Fruit fly (Drosophila melanogaster) whole organism, prepupa: ENCODE data around the gene ninaE.

Experiments
- Blimp-1 ChIP-seq: fragments of 200-800 bp; sonication (Bioruptor generic); optimal IDR thresholded peaks from 3 replicates; lab custom pipeline; 2017; ENCODE audit warnings: missing biosample characterization, missing genetic modification characterization, mild to moderate bottlenecking, moderate library complexity, missing genetic modification reagents
- CG10631 ChIP-seq: fragments of 200-800 bp; sonication (Bioruptor generic); optimal IDR thresholded peaks from 2 replicates; lab custom pipeline; 2016; ENCODE audit warnings: missing biosample characterization, missing genetic modification characterization
- CG10669 ChIP-seq: fragments of 200-800 bp; sonication (Bioruptor generic); optimal IDR thresholded peaks from 3 replicates; lab custom pipeline; 2018; ENCODE audit warnings: missing biosample characterization, mild to moderate bottlenecking, missing genetic modification characterization, moderate library complexity
- CG11294 ChIP-seq: fragments of 200-800 bp; sonication (Bioruptor generic); IDR thresholded peaks from 2 replicates; pipeline ENCODE4 v1.3.6; 2022; ENCODE audit warnings: missing biosample characterization, missing genetic modification characterization
- CG11762 ChIP-seq: fragments of 200-800 bp; sonication (Bioruptor generic); optimal IDR thresholded peaks from 3 replicates; lab custom pipeline; 2016; ENCODE audit warnings: missing biosample characterization, missing genetic modification characterization; ENCODE audit not compliant: insufficient read depth
- CG15336 ChIP-seq: fragments of 200-800 bp; sonication (Bioruptor generic); IDR thresholded peaks from 2 replicates; pipeline ENCODE4 v1.3.6; 2022; ENCODE audit warnings: missing biosample characterization, missing genetic modification characterization
- CG16779 ChIP-seq: fragments of 200-800 bp; sonication (Bioruptor generic); optimal IDR thresholded peaks from 3 replicates; lab custom pipeline; 2017; ENCODE audit warnings: missing biosample characterization, mild to moderate bottlenecking, missing genetic modification characterization
- CG3032 ChIP-seq: fragments of 200-800 bp; optimal IDR thresholded peaks from 2 replicates; lab custom pipeline; 2019; ENCODE audit warnings: missing biosample characterization, mild to moderate bottlenecking, missing genetic modification characterization, moderate library complexity
- CG31627 ChIP-seq: fragments of 200-800 bp; sonication (Bioruptor generic); optimal IDR thresholded peaks from 3 replicates; lab custom pipeline; 2016; ENCODE audit warnings: missing biosample characterization, missing genetic modification characterization
- CG32006 ChIP-seq: fragments of 200-800 bp; sonication (Bioruptor generic); optimal IDR thresholded peaks from 3 replicates; lab custom pipeline; 2017; ENCODE audit warnings: missing biosample characterization, mild to moderate bottlenecking, missing genetic modification characterization
- CG34406 ChIP-seq: fragments of 200-800 bp; sonication (Bioruptor generic); optimal IDR thresholded peaks from 3 replicates; lab custom pipeline; 2016; ENCODE audit warnings: missing biosample characterization, missing genetic modification characterization
- CG4318 ChIP-seq: fragments of 200-800 bp; sonication (Bioruptor generic); optimal IDR thresholded peaks from 3 replicates; lab custom pipeline; 2017; ENCODE audit warnings: missing biosample characterization, mild to moderate bottlenecking, missing genetic modification characterization
- CG6163 ChIP-seq: fragments of 200-800 bp; sonication (Bioruptor generic); IDR thresholded peaks from 3 replicates; pipeline ENCODE4 v1.3.6; 2022; ENCODE audit warnings: missing biosample characterization, missing genetic modification characterization
- CG6276 ChIP-seq: fragments of 200-800 bp; sonication (Bioruptor generic); optimal IDR thresholded peaks from 2 replicates; lab custom pipeline; 2017; ENCODE audit warnings: missing biosample characterization, mild to moderate bottlenecking, missing genetic modification characterization
- CG6792 ChIP-seq: fragments of 200-800 bp; sonication (Bioruptor generic); optimal IDR thresholded peaks from 3 replicates; lab custom pipeline; 2016; ENCODE audit warnings: missing biosample characterization, missing genetic modification characterization
- CG6808 ChIP-seq: fragments of 200-800 bp; sonication (Bioruptor generic); optimal IDR thresholded peaks from 3 replicates; lab custom pipeline; 2017; ENCODE audit warnings: missing biosample characterization, missing genetic modification characterization, mild to moderate bottlenecking, moderate library complexity, missing genetic modification reagents
- CG6854 ChIP-seq: fragments of 200-800 bp; sonication (Bioruptor generic); optimal IDR thresholded peaks from 2 replicates; lab custom pipeline; 2017; ENCODE audit warnings: missing biosample characterization, mild to moderate bottlenecking, missing genetic modification characterization
- CG7368 ChIP-seq: fragments of 200-800 bp; sonication (Bioruptor generic); optimal IDR thresholded peaks from 3 replicates; lab custom pipeline; 2016; ENCODE audit warnings: missing biosample characterization, missing genetic modification characterization
- CG8119 ChIP-seq: fragments of 200-800 bp; sonication (Bioruptor generic); IDR thresholded peaks from 3 replicates; pipeline ENCODE4 v1.3.6; 2022; ENCODE audit warnings: missing biosample characterization, missing genetic modification characterization
- CG8319 ChIP-seq: fragments of 200-800 bp; sonication (Bioruptor generic); optimal IDR thresholded peaks from 3 replicates; lab custom pipeline; 2016; ENCODE audit warnings: missing biosample characterization, missing genetic modification characterization
- CG8632 ChIP-seq: fragments of 200-800 bp; sonication (Bioruptor generic); optimal IDR thresholded peaks from 3 replicates; lab custom pipeline; 2016; ENCODE audit warnings: missing biosample characterization, missing genetic modification characterization
- Eip78C ChIP-seq: fragments of 200-800 bp; sonication (Bioruptor generic); peaks from one replicate; lab custom pipeline; 2016; ENCODE audit warnings: missing biosample characterization, missing genetic modification characterization
- Gug ChIP-seq: fragments of 200-800 bp; sonication (Bioruptor generic); IDR thresholded peaks from 2 replicates; pipeline ENCODE4 v1.3.6; 2022; ENCODE audit warnings: missing biosample characterization, missing genetic modification characterization
- Hr38 ChIP-seq: sonication (Bioruptor generic); optimal IDR thresholded peaks from 2 replicates; lab custom pipeline; 2016; ENCODE audit warnings: missing biosample characterization, missing genetic modification characterization
- Hr4 ChIP-seq: fragments of 200-800 bp; sonication (Bioruptor generic); optimal IDR thresholded peaks from 3 replicates; lab custom pipeline; 2016; ENCODE audit warnings: missing biosample characterization, missing genetic modification characterization
- Met ChIP-seq: fragments of 200-800 bp; sonication (Bioruptor generic); optimal IDR thresholded peaks from 3 replicates; lab custom pipeline; 2016; ENCODE audit warnings: missing biosample characterization, missing genetic modification characterization
- Sox102F ChIP-seq: fragments of 200-800 bp; sonication (Bioruptor generic); optimal IDR thresholded peaks from 2 replicates; lab custom pipeline; 2016; ENCODE audit warnings: missing biosample characterization, mild to moderate bottlenecking, missing genetic modification characterization
- Sox14 ChIP-seq: fragments of 200-800 bp; sonication (Bioruptor generic); optimal IDR thresholded peaks from 3 replicates; lab custom pipeline; 2016; ENCODE audit warnings: missing biosample characterization, missing genetic modification characterization
- Sox15 ChIP-seq: fragments of 200-800 bp; sonication (Bioruptor generic); optimal IDR thresholded peaks from 3 replicates; lab custom pipeline; 2016; ENCODE audit warnings: missing biosample characterization, missing genetic modification characterization
- achi ChIP-seq: fragments of 200-800 bp; sonication (Bioruptor generic); optimal IDR thresholded peaks from 3 replicates; lab custom pipeline; 2016; ENCODE audit warnings: missing biosample characterization, missing genetic modification characterization
- acj6 ChIP-seq: fragments of 200-800 bp; sonication (Bioruptor generic); optimal IDR thresholded peaks from 3 replicates; lab custom pipeline; 2016; ENCODE audit warnings: missing biosample characterization, missing genetic modification characterization
- cyc ChIP-seq: fragments of 200-800 bp; sonication (Bioruptor generic); optimal IDR thresholded peaks from 3 replicates; lab custom pipeline; 2016; ENCODE audit warnings: missing biosample characterization, missing genetic modification characterization
- dac ChIP-seq: fragments of 200-800 bp; sonication (Bioruptor generic); optimal IDR thresholded peaks from 2 replicates; lab custom pipeline; 2017; ENCODE audit warnings: missing biosample characterization, mild to moderate bottlenecking, missing genetic modification characterization
- eg ChIP-seq: fragments of 200-800 bp; sonication (Bioruptor generic); IDR thresholded peaks from 3 replicates; pipeline ENCODE4 v1.3.6; 2022; ENCODE audit warnings: missing biosample characterization, missing genetic modification characterization
- esn ChIP-seq: fragments of 200-800 bp; sonication (Bioruptor generic); optimal IDR thresholded peaks from 2 replicates; lab custom pipeline; 2016; ENCODE audit warnings: missing biosample characterization, mild to moderate bottlenecking, missing genetic modification characterization, moderate library complexity
- fd59A ChIP-seq: fragments of 200-800 bp; sonication (Bioruptor generic); optimal IDR thresholded peaks from 2 replicates; lab custom pipeline; 2017; ENCODE audit warnings: missing biosample characterization, mild to moderate bottlenecking, missing genetic modification characterization, missing genetic modification reagents
- fkh ChIP-seq: fragments of 200-800 bp; sonication (Bioruptor generic); optimal IDR thresholded peaks from 3 replicates; lab custom pipeline; 2017; ENCODE audit warnings: missing biosample characterization, mild to moderate bottlenecking, missing genetic modification characterization, moderate library complexity
- lz ChIP-seq: fragments of 200-800 bp; sonication (Bioruptor generic); optimal IDR thresholded peaks from 3 replicates; lab custom pipeline; 2016; ENCODE audit warnings: missing biosample characterization, missing genetic modification characterization
- net ChIP-seq: fragments of 200-800 bp; sonication (Bioruptor generic); optimal IDR thresholded peaks from 3 replicates; lab custom pipeline; 2016; ENCODE audit warnings: missing biosample characterization, missing genetic modification characterization
- pdm3 ChIP-seq: fragments of 200-800 bp; sonication (Bioruptor generic); optimal IDR thresholded peaks from 3 replicates; lab custom pipeline; 2016; ENCODE audit warnings: missing biosample characterization, missing genetic modification characterization
- salr ChIP-seq, 2 experiments: fragments of 200-800 bp; sonication (Bioruptor generic); optimal IDR thresholded peaks; 3 replicates each; lab custom pipeline; 2016 to 2018; ENCODE audit warnings: missing biosample characterization in 2 of 2, missing genetic modification characterization in 2 of 2, mild to moderate bottlenecking in 1 of 2
- spab ChIP-seq: fragments of 200-800 bp; sonication (Bioruptor generic); optimal IDR thresholded peaks from 2 replicates; lab custom pipeline; 2017; ENCODE audit warnings: missing biosample characterization, mild to moderate bottlenecking, missing genetic modification characterization, missing genetic modification reagents
- ss ChIP-seq, 2 experiments: fragments of 200-800 bp; sonication (Bioruptor generic); optimal IDR thresholded peaks; 2 replicates in 1 of 2; 3 replicates in 1 of 2; lab custom pipeline; 2017 to 2018; ENCODE audit warnings: mild to moderate bottlenecking in 2 of 2, missing biosample characterization in 2 of 2, missing genetic modification characterization in 2 of 2, moderate library complexity in 1 of 2
- topi ChIP-seq: fragments of 200-800 bp; sonication (Bioruptor generic); optimal IDR thresholded peaks from 3 replicates; lab custom pipeline; 2016; ENCODE audit warnings: missing biosample characterization, missing genetic modification characterization
- vri ChIP-seq: fragments of 200-800 bp; sonication (Bioruptor generic); optimal IDR thresholded peaks from 3 replicates; lab custom pipeline; 2016; ENCODE audit warnings: missing biosample characterization, mild to moderate bottlenecking, missing genetic modification characterization

ninaE gene

DNA sequence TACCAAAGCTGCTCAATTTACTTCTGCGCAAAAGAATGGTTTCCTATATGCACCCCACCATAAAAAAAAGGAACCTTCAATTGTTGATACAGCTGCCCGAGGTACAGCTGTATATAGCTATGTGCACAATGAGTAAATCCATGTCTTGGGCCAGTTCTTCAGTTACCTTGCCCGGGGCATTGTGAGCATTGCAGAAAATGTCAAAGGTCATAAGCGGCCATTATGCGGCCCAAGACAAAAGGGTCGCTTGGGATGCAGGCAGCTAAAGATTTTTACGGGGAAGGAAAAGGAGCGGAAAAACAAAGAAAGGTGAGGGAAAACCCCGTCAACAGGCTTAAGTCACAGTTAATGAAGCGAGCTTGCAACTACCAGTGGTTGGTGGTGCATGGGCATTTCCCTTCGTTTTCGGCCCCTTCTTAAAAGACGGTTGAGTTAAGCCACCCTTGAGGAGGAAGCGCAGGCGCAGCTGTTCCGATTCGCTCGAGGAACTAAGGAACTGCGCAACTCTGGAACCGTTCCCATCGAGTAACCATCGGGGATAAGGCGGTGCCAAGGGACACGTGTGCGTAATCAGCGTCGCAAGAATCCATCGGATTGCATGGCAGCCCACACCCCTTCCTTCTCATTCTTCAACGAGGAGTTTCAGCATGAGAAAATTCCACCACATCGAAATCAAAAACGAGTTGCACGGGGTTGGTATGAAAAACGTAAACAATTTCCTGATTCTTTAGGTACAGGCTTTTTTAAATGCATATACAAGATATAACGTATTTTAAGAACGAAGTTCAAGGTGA, 43.1 kb upstream of the ninaE start:
- TF ChIP-seq CG7368 (GFP tag; lab: Kevin White, UChicago) (no peak), CG6163 (no peak), Sox14 (no peak), CG15336 (GFP tag; lab: Robert Waterston, UW) (no peak), CG4318 (no peak), CG16779 (no peak), topi (GFP tag; lab: Kevin White, UChicago) (no peak), fkh (GFP tag; lab: Kevin White, UChicago) (no peak), fd59A (no peak), Hr38 (GFP tag; lab: Kevin White, UChicago) (no peak), net (GFP tag; lab: Kevin White, UChicago) (no peak), CG6854 (GFP tag; lab: Kevin White, UChicago) (no peak), CG6808 (no peak), CG8632 (no peak)

DNA sequence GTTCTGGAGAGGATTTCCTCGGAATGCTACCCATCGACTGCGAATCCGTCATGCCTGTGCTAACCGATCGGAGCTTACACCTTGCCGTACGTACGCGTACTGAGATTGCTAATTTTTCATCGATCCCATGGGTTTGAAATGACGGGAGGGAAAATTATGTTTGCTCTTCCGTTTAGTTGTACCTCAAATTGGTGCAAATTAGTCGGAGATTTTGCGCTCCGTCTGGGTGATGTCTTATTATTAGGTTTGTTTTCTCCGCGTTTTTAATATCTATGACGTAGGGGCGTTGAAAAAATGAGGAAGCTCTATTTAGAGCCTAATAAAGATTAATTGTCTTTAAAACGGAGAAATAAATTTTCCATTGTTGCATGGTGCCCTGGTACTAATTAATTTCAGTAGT, 40.5 kb upstream of the ninaE start, which contains the start of gene CG4459:
Gene CG4459 (minus strand): TSS at position 101 of the 400 bp plus-strand sequence.
- TF ChIP-seq CG4318 (no peak), cyc (GFP tag; lab: Kevin White, UChicago) (no peak), salr (GFP tag; optimal IDR thresholded peaks at IDR 0.05; lab: Kevin White, UChicago) (no peak), CG10669 (GFP tag; lab: Kevin White, UChicago) (no peak), CG31627 (GFP tag; lab: Kevin White, UChicago) (no peak), topi (GFP tag; lab: Kevin White, UChicago) (no peak), CG11762 (GFP tag; lab: Kevin White, UChicago) (no peak), lz (GFP tag; lab: Kevin White, UChicago) (no peak), CG6276 (no peak)

DNA sequence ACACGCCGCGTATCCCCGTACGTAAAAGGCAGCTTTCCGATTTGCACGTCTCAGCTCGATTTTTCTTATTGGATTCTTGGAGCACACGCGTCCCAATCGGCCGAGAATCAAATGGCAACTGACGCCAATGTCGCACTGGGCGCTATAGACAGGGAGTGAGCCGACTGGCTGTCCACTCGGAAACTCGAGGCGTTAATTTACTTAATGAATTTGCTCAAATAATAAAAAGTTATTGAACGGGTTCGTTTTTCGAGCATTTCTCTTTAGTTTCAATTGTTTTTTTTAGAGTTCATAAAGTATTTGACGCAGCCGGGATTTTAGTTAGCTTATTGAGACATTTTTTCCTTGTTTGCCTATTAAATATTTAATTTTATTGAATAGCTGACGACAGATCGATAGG, 37.3 kb upstream of the ninaE start, which contains the start of gene CG4462:
Gene CG4462 (minus strand): TSS at position 101 of the 400 bp plus-strand sequence.
- no peak for TF ChIP-seq fkh (GFP tag; lab: Kevin White, UChicago)
- no peak for TF ChIP-seq CG10669 (GFP tag; lab: Kevin White, UChicago)
- no peak for TF ChIP-seq esn (GFP tag; lab: Kevin White, UChicago)
- TF ChIP-seq Sox102F (GFP tag; lab: Kevin White, UChicago), result no peak
- TF ChIP-seq dac (GFP tag; lab: Kevin White, UChicago), result no peak
- TF ChIP-seq CG3032 (tag; lab: Kevin White, UChicago), result no peak
- no peak for TF ChIP-seq CG8632
- no peak for TF ChIP-seq spab (GFP tag; lab: Kevin White, UChicago)
- no peak for TF ChIP-seq CG16779
- no peak for TF ChIP-seq acj6 (GFP tag; lab: Kevin White, UChicago)
- no peak for TF ChIP-seq Sox15 (GFP tag; lab: Kevin White, UChicago)
- no peak for TF ChIP-seq CG11294 (GFP tag; lab: Robert Waterston, UW)
- TF ChIP-seq CG6792 (GFP tag; lab: Kevin White, UChicago), result no peak
- TF ChIP-seq Met (GFP tag; lab: Kevin White, UChicago), result no peak
- TF ChIP-seq CG7368 (GFP tag; lab: Kevin White, UChicago), result no peak
- no peak for TF ChIP-seq Hr4 (GFP tag; lab: Kevin White, UChicago)

DNA sequence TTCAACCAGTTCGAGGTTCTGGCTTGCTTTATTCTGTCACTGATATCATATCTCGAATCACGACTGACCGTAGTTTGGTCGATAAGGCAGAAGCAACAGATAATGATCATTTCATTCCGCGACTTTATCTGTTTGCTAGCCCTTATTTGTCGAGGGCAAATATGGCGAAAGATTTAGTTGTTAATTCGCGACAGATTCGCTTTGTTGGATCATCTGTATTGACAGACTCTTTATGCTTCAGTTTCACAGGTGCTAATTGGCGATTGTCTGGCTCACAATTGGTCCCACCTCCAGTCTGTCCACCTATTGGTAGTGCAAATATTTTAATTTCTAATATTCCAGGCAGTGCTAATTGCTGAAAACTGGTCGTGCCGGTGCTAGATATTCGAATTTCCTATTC, 36.3 kb upstream of the ninaE start:
- TF ChIP-seq Gug (GFP tag; lab: Robert Waterston, UW) (no peak), CG34406 (GFP tag; lab: Kevin White, UChicago) (peak; percentile 42), achi (GFP tag; lab: Kevin White, UChicago) (peak; percentile 28), vri (peak; percentile 9), ss (GFP tag; optimal IDR thresholded peaks at IDR 0.05; lab: Kevin White, UChicago) (peak in 1 of 2 experiments; percentile 87), CG8119 (GFP tag; lab: Robert Waterston, UW) (no peak), CG32006 (no peak), Eip78C (GFP tag; lab: Kevin White, UChicago) (peak; percentile 93), Sox102F (GFP tag; lab: Kevin White, UChicago) (no peak), CG11294 (GFP tag; lab: Robert Waterston, UW) (no peak), net (GFP tag; lab: Kevin White, UChicago) (peak; percentile 46), CG8319 (no peak), Hr38 (GFP tag; lab: Kevin White, UChicago) (no peak), Blimp-1 (GFP tag; lab: Kevin White, UChicago) (no peak), CG10631 (GFP tag; lab: Kevin White, UChicago) (peak; percentile 55), pdm3 (GFP tag; lab: Kevin White, UChicago) (peak; percentile 36), fd59A (peak; percentile 33), eg (GFP tag; lab: Robert Waterston, UW) (no peak), CG16779 (peak; percentile 21)
